Worm (Caenorhabditis elegans) whole organism, late embryonic: ENCODE measurements around the gene Y54G2A.49.

Source experiments
- C08G9.2 ChIP-seq: sonication (generic microtip); optimal IDR thresholded peaks from 2 replicates; lab custom pipeline; 2016; ENCODE audit warnings: mild to moderate bottlenecking, missing genetic modification characterization, moderate library complexity, missing compliant biosample characterization
- C38D4.7 ChIP-seq: fragments of 200-800 bp; sonication (Bioruptor generic); optimal IDR thresholded peaks from 2 replicates; lab custom pipeline; 2018; ENCODE audit warnings: mild to moderate bottlenecking, missing genetic modification characterization, moderate library complexity, missing compliant biosample characterization
- F13H6.1 ChIP-seq: sonication (generic microtip); optimal IDR thresholded peaks from 2 replicates; lab custom pipeline; 2016; ENCODE audit warnings: missing genetic modification characterization, missing compliant biosample characterization
- K09A11.1 ChIP-seq: sonication (generic microtip); optimal IDR thresholded peaks from 2 replicates; lab custom pipeline; 2017; ENCODE audit warnings: antibody characterized with exemption, mild to moderate bottlenecking, missing genetic modification characterization, missing compliant biosample characterization; ENCODE audit not compliant: insufficient read depth
- Y22D7AL.16 ChIP-seq: sonication (generic microtip); optimal IDR thresholded peaks from 2 replicates; lab custom pipeline; 2016; ENCODE audit warnings: missing genetic modification characterization, missing compliant biosample characterization
- ceh-14 ChIP-seq: sonication (generic microtip); optimal IDR thresholded peaks from 2 replicates; lab custom pipeline; 2016; ENCODE audit warnings: missing genotype, missing genetic modification characterization, missing compliant biosample characterization
- ceh-18 ChIP-seq: sonication (generic microtip); optimal IDR thresholded peaks from 2 replicates; lab custom pipeline; 2016; ENCODE audit warnings: missing genetic modification characterization, missing compliant biosample characterization
- ceh-19 ChIP-seq: fragments of 200-800 bp; sonication (Bioruptor generic); optimal IDR thresholded peaks from 2 replicates; lab custom pipeline; 2018; ENCODE audit warnings: mild to moderate bottlenecking, missing genetic modification characterization, missing compliant biosample characterization
- ceh-2 ChIP-seq: sonication (generic microtip); optimal IDR thresholded peaks from 2 replicates; lab custom pipeline; 2016; ENCODE audit warnings: missing genotype, missing genetic modification characterization, missing compliant biosample characterization
- ceh-22 ChIP-seq: sonication (generic microtip); optimal IDR thresholded peaks from 2 replicates; lab custom pipeline; 2017; ENCODE audit warnings: missing biosample characterization, missing genetic modification characterization
- ceh-24 ChIP-seq: sonication (generic microtip); optimal IDR thresholded peaks from 2 replicates; lab custom pipeline; 2016; ENCODE audit warnings: mild to moderate bottlenecking, missing genetic modification characterization, missing compliant biosample characterization
- ceh-30 ChIP-seq: fragments of 150-350 bp; optimal IDR thresholded peaks from 2 replicates; lab custom pipeline; 2014; ENCODE audit warnings: missing biosample characterization, missing genetic modification characterization
- ceh-31 ChIP-seq: sonication (generic microtip); optimal IDR thresholded peaks from 2 replicates; lab custom pipeline; 2016; ENCODE audit warnings: missing genetic modification characterization, missing compliant biosample characterization
- ceh-48 ChIP-seq: sonication (generic microtip); optimal IDR thresholded peaks from 2 replicates; lab custom pipeline; 2016; ENCODE audit warnings: missing genetic modification characterization, inconsistent platforms, missing compliant biosample characterization
- dve-1 ChIP-seq: sonication (generic microtip); optimal IDR thresholded peaks from 2 replicates; lab custom pipeline; 2017; ENCODE audit warnings: antibody characterized with exemption, mild to moderate bottlenecking, missing genetic modification characterization, missing compliant biosample characterization
- elt-2 ChIP-seq: sonication (generic microtip); optimal IDR thresholded peaks from 2 replicates; lab custom pipeline; 2016; ENCODE audit warnings: missing genetic modification reagents, missing genetic modification characterization, missing compliant biosample characterization
- elt-4 ChIP-seq: sonication (generic microtip); optimal IDR thresholded peaks from 2 replicates; lab custom pipeline; 2016; ENCODE audit warnings: missing genetic modification characterization, missing compliant biosample characterization
- eyg-1 ChIP-seq: sonication (generic microtip); optimal IDR thresholded peaks from 2 replicates; lab custom pipeline; 2016; ENCODE audit warnings: missing genotype, missing genetic modification characterization, missing compliant biosample characterization
- fkh-6 ChIP-seq: sonication (generic microtip); optimal IDR thresholded peaks from 2 replicates; lab custom pipeline; 2016; ENCODE audit warnings: missing genetic modification characterization, missing compliant biosample characterization
- hlh-13 ChIP-seq: fragments of 200-800 bp; sonication (Bioruptor generic); optimal IDR thresholded peaks from 2 replicates; lab custom pipeline; 2018; ENCODE audit warnings: mild to moderate bottlenecking, missing genetic modification characterization, missing compliant biosample characterization
- hlh-30 ChIP-seq: sonication (generic microtip); optimal IDR thresholded peaks from 2 replicates; lab custom pipeline; 2017; ENCODE audit warnings: antibody characterized with exemption, missing genetic modification characterization, missing compliant biosample characterization; ENCODE audit not compliant: insufficient read depth
- lin-11 ChIP-seq: fragments of 200-800 bp; sonication (Bioruptor generic); optimal IDR thresholded peaks from 2 replicates; lab custom pipeline; 2018; ENCODE audit warnings: mild to moderate bottlenecking, missing genetic modification characterization, missing compliant biosample characterization
- mec-3 ChIP-seq: sonication (generic microtip); optimal IDR thresholded peaks from 2 replicates; lab custom pipeline; 2016; ENCODE audit warnings: borderline replicate concordance, missing genetic modification characterization, missing compliant biosample characterization
- pag-3 ChIP-seq: sonication (generic microtip); optimal IDR thresholded peaks from 2 replicates; lab custom pipeline; 2016; ENCODE audit warnings: missing compliant biosample characterization, missing genetic modification characterization, borderline replicate concordance
- pax-1 ChIP-seq: fragments of 150-350 bp; optimal IDR thresholded peaks from 2 replicates; lab custom pipeline; 2014; ENCODE audit warnings: missing biosample characterization, missing genetic modification characterization
- rnt-1 ChIP-seq: sonication (generic microtip); optimal IDR thresholded peaks from 2 replicates; lab custom pipeline; 2016; ENCODE audit warnings: missing genetic modification characterization, missing compliant biosample characterization
- sdc-2 ChIP-seq: sonication (generic microtip); optimal IDR thresholded peaks from 2 replicates; lab custom pipeline; 2016; ENCODE audit warnings: missing genotype, missing genetic modification characterization, missing compliant biosample characterization
- sox-2 ChIP-seq: fragments of 200-800 bp; sonication (Bioruptor generic); IDR thresholded peaks from 2 replicates; pipeline ENCODE4 v1.3.6; 2022; ENCODE audit warnings: missing genetic modification reagents, missing genetic modification characterization, missing compliant biosample characterization
- sox-4 ChIP-seq: sonication (generic microtip); optimal IDR thresholded peaks from 2 replicates; lab custom pipeline; 2017; ENCODE audit warnings: mild to moderate bottlenecking, missing genetic modification characterization, inconsistent platforms, missing compliant biosample characterization
- tbx-2 ChIP-seq: sonication (generic microtip); optimal IDR thresholded peaks from 2 replicates; lab custom pipeline; 2016; ENCODE audit warnings: missing genetic modification characterization, missing compliant biosample characterization
- ttx-3 ChIP-seq: sonication (generic microtip); optimal IDR thresholded peaks from 2 replicates; lab custom pipeline; 2016; ENCODE audit warnings: missing genetic modification reagents, missing genetic modification characterization, missing compliant biosample characterization
- unc-3 ChIP-seq, 2 experiments: fragments of 200-800 bp in 1 of 2; sonication (Bioruptor generic) in 1 of 2; sonication (generic microtip) in 1 of 2; conservative IDR thresholded peaks in 1 of 2; optimal IDR thresholded peaks in 1 of 2; 2 replicates each; pipeline versions ENCODE4 v1.3.6 to Lab custom; 2016 to 2022; ENCODE audit warnings: missing compliant biosample characterization in 2 of 2, missing genetic modification characterization in 2 of 2, missing genetic modification reagents in 1 of 2
- unc-42 ChIP-seq: sonication (generic microtip); optimal IDR thresholded peaks from 2 replicates; lab custom pipeline; 2016; ENCODE audit warnings: missing genotype, missing genetic modification characterization, missing compliant biosample characterization
- unc-55 ChIP-seq: sonication (generic microtip); optimal IDR thresholded peaks from 2 replicates; lab custom pipeline; 2017; ENCODE audit warnings: missing biosample characterization, missing genetic modification reagents, missing genetic modification characterization
- unc-86 ChIP-seq: sonication (generic microtip); optimal IDR thresholded peaks from 2 replicates; lab custom pipeline; 2016; ENCODE audit warnings: missing genetic modification characterization, missing compliant biosample characterization
- zip-5 ChIP-seq: sonication (generic microtip); optimal IDR thresholded peaks from 2 replicates; lab custom pipeline; 2016; ENCODE audit warnings: missing genetic modification characterization, missing compliant biosample characterization
- ztf-16 ChIP-seq: sonication (generic microtip); optimal IDR thresholded peaks from 2 replicates; lab custom pipeline; 2017; ENCODE audit warnings: missing genetic modification characterization, missing compliant biosample characterization

Y54G2A.49 gene

DNA sequence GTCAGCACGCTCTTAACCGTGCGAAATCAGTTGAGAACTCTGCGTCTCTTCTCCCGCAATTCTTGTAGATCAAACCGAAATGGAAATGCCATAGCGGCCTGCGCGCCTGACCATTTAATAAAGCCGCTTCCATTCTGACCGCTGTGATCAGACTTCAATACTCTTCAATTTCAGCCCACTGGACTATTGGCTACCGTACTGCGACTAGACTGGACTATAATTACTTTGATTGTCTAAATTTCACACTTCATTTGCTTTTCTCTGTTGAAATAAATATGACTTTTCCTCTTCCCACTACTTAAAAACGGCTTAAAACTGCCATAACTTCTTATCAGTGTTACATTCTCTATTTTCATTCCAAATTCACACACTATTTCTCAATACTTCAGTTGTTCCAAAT lies 14.8 kb downstream of the Y54G2A.49 start, which contains the start of gene Y54G2A.7:
Gene Y54G2A.7, plus strand, starts transcription at position 301 of the 400 bp plus-strand sequence.
- TF ChIP-seq elt-4 (tag; lab: Kevin White, UChicago) = no peak
- no peak for TF ChIP-seq hlh-30 (tag; lab: Kevin White, UChicago)
- TF ChIP-seq sox-2 = no peak
- TF ChIP-seq ceh-31 (tag; lab: Kevin White, UChicago) = no peak
- TF ChIP-seq ttx-3 = no peak
- TF ChIP-seq unc-3 (GFP tag; conservative IDR thresholded peaks at IDR 0.05; lab: Robert Waterston, UW) = no peak
- no peak for TF ChIP-seq unc-3 (tag; optimal IDR thresholded peaks at IDR 0.05; lab: Kevin White, UChicago)
- TF ChIP-seq F13H6.1 = no peak
- TF ChIP-seq ztf-16 (tag; lab: Kevin White, UChicago) = no peak
- no peak for TF ChIP-seq Y22D7AL.16
- TF ChIP-seq lin-11 (tag; lab: Kevin White, UChicago) = no peak
- TF ChIP-seq K09A11.1 (tag; lab: Kevin White, UChicago) = no peak
- TF ChIP-seq hlh-13 (GFP tag; lab: Kevin White, UChicago) = no peak
- no peak for TF ChIP-seq fkh-6
- no peak for TF ChIP-seq pag-3 (tag; lab: Kevin White, UChicago)
- no peak for TF ChIP-seq pax-1

DNA sequence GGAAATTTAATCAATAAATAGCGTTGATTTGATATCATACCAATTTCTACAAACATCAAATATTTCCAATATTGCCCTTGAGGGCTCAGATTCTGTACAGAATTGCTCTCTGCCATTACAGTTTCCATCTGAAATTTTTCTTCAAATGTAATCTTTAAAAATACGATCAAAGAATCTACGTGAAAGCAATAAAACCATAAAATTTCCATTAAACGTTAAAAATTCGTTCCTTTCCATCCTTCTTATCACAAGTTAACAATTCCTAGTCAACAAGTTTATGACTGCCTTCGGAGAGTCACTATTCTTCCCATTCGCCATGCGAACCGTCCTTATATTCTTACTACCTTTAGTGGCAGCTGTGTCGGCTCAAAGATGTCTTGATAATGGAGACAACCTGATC lies 17.7 kb downstream of the Y54G2A.49 start, which contains the start of gene clec-82:
Gene clec-82, plus strand, starts transcription at position 301 of the 400 bp plus-strand sequence.
- no peak for TF ChIP-seq hlh-13 (GFP tag; lab: Kevin White, UChicago)
- no peak for TF ChIP-seq unc-3 (GFP tag; conservative IDR thresholded peaks at IDR 0.05; lab: Robert Waterston, UW)
- no peak for TF ChIP-seq unc-3 (tag; optimal IDR thresholded peaks at IDR 0.05; lab: Kevin White, UChicago)
- no peak for TF ChIP-seq dve-1 (tag; lab: Kevin White, UChicago)
- TF ChIP-seq ceh-48 (tag; lab: Kevin White, UChicago) = no peak

DNA sequence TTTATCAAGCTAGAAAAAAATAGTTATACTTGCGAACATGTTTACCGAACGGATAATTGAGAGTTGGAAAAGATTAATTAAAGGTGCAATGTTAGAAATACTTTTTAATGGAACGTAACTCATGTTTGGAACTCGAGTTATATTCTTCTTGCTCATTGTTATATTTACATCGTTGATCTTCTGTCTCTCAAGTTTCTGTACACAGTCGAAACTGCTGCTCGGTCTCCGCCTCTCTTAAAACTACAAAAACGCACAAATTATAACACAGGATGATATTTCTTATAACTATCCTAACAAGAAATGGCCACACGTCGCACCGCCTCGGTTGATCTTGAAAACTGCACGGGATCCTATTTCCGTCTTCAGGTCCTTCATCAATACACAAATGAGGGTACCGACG lies 18.5 kb downstream of the Y54G2A.49 start, which contains the start of gene pudl-2:
Gene pudl-2, plus strand, starts transcription at position 301 of the 400 bp plus-strand sequence.
- TF ChIP-seq ceh-30 (tag; lab: Kevin White, UChicago) (no peak), sox-4 (tag; lab: Kevin White, UChicago) (no peak), mec-3 (no peak), dve-1 (tag; lab: Kevin White, UChicago) (no peak), unc-3 (GFP tag; conservative IDR thresholded peaks at IDR 0.05; lab: Robert Waterston, UW) (no peak), unc-3 (tag; optimal IDR thresholded peaks at IDR 0.05; lab: Kevin White, UChicago) (no peak), hlh-13 (GFP tag; lab: Kevin White, UChicago) (no peak), unc-42 (tag; lab: Kevin White, UChicago) (no peak), rnt-1 (no peak)

DNA sequence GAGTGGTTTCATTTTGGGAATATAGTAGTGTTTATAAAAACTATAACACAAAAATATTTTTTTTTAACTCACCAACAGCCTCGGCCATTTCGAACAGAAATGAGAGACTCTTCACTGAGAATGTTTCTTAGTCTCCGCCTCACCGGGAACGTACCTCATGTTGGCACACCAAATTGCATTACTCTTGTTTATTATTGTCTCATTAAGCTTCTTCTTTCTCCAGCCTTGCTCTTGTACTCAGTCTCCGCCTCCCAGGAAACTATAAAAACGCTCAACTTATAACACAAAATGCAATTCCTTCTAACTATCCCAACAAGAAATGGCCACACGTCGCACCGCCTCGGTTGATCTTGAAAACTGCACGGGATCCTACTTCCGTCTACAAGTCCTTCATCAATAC lies 20.5 kb downstream of the Y54G2A.49 start, which contains the start of the genes Y54G2A.48 and pudl-1:
Gene Y54G2A.48, minus strand, starts transcription at position 101 of the 400 bp plus-strand sequence.
Gene pudl-1, plus strand, starts transcription at position 320 of the 400 bp plus-strand sequence.
- TF ChIP-seq ceh-2 (tag; lab: Kevin White, UChicago) (no peak), tbx-2 (no peak), elt-2 (tag; lab: Kevin White, UChicago) (no peak), zip-5 (no peak), ceh-14 (tag; lab: Kevin White, UChicago) (no peak), ceh-18 (no peak), sdc-2 (tag; lab: Kevin White, UChicago) (no peak), C38D4.7 (GFP tag; lab: Kevin White, UChicago) (no peak), ceh-22 (tag; lab: Kevin White, UChicago) (no peak), ceh-24 (tag; lab: Kevin White, UChicago) (no peak), ceh-19 (GFP tag; lab: Kevin White, UChicago) (no peak), ttx-3 (no peak), C08G9.2 (tag; lab: Kevin White, UChicago) (no peak), pag-3 (tag; lab: Kevin White, UChicago) (no peak), unc-86 (no peak), unc-55 (GFP tag; lab: Kevin White, UChicago) (no peak), eyg-1 (tag; lab: Kevin White, UChicago) (no peak), pax-1 (no peak)
